Worm (Caenorhabditis elegans) whole organism, L1 larva: ENCODE measurements around the gene cld-1.

Experiments
- aha-1 ChIP-seq: fragments of 150-350 bp; optimal IDR thresholded peaks from 2 replicates; lab custom pipeline; 2014; ENCODE audit warnings: missing biosample characterization, missing genetic modification characterization
- ceh-90 ChIP-seq: sonication (generic microtip); optimal IDR thresholded peaks from 2 replicates; lab custom pipeline; 2016; ENCODE audit warnings: missing genetic modification characterization, missing compliant biosample characterization
- ces-1 ChIP-seq: fragments of 150-350 bp; optimal IDR thresholded peaks from 2 replicates; lab custom pipeline; 2014; ENCODE audit warnings: missing biosample characterization, missing genetic modification reagents, missing genetic modification characterization
- efl-1 ChIP-seq, 4 experiments: fragments of 150-350 bp; optimal IDR thresholded peaks in 3 of 4; peaks in 1 of 4; 1 replicate in 1 of 4; 2 replicates in 3 of 4; lab custom pipeline; 2014; ENCODE audit warnings: missing biosample characterization in 2 of 4, missing genetic modification characterization in 2 of 4, missing genetic modification reagents in 2 of 4
- elt-2 ChIP-seq: sonication (generic microtip); optimal IDR thresholded peaks from 2 replicates; lab custom pipeline; 2016; ENCODE audit warnings: missing genetic modification characterization, mild to moderate bottlenecking, inconsistent platforms, missing compliant biosample characterization, missing genetic modification reagents
- hpl-2 ChIP-seq: fragments of 150-350 bp; optimal IDR thresholded peaks from 2 replicates; lab custom pipeline; 2014; ENCODE audit warnings: missing biosample characterization, missing genetic modification reagents, missing genetic modification characterization
- lin-15B ChIP-seq: fragments of 150-350 bp; sonication (generic microtip); optimal IDR thresholded peaks from 3 replicates; lab custom pipeline; 2014; ENCODE audit warnings: missing biosample characterization, missing genetic modification characterization
- mdl-1 ChIP-seq, 2 experiments: fragments of 150-350 bp; optimal IDR thresholded peaks; 2 replicates each; lab custom pipeline; 2014 to 2017; ENCODE audit warnings: missing biosample characterization in 2 of 2, missing genetic modification characterization in 2 of 2, inconsistent platforms in 1 of 2
- nhr-71 ChIP-seq: sonication (generic microtip); optimal IDR thresholded peaks from 2 replicates; lab custom pipeline; 2016; ENCODE audit warnings: mild to moderate bottlenecking, missing genetic modification characterization, moderate library complexity, missing compliant biosample characterization
- skn-1 ChIP-seq: fragments of 150-350 bp; optimal IDR thresholded peaks from 2 replicates; lab custom pipeline; 2014; ENCODE audit warnings: missing biosample characterization, missing genetic modification characterization
- snpc-4 ChIP-seq: fragments of 150-350 bp; optimal IDR thresholded peaks from 2 replicates; lab custom pipeline; 2014; ENCODE audit warnings: missing biosample characterization, missing genetic modification characterization
- zag-1 ChIP-seq: fragments of 150-350 bp; optimal IDR thresholded peaks from 2 replicates; lab custom pipeline; 2014; ENCODE audit warnings: missing biosample characterization, missing genetic modification characterization
- ztf-11 ChIP-seq, 2 experiments: sonication (generic microtip); optimal IDR thresholded peaks; 2 replicates each; lab custom pipeline; 2016 to 2017; ENCODE audit warnings: missing genetic modification characterization in 2 of 2, missing biosample characterization in 1 of 2, missing compliant biosample characterization in 1 of 2

ce11 chrIV:12894996-12895395 lies 41.1 kb downstream of the cld-1 start, which contains the start of gene K08D8.11:
- TF ChIP-seq zag-1 (tag; lab: Kevin White, UChicago) (no peak), ces-1 (no peak), ztf-11 (tag; optimal IDR thresholded peaks at IDR 0.05; lab: Kevin White, UChicago) (no peak), aha-1 (tag; lab: Kevin White, UChicago) (no peak), snpc-4 (tag; lab: Kevin White, UChicago) (no peak), elt-2 (tag; lab: Kevin White, UChicago) (no peak), ceh-90 (tag; lab: Kevin White, UChicago) (no peak), mdl-1 (tag; optimal IDR thresholded peaks at IDR 0.05; lab: Kevin White, UChicago) (no peak), nhr-71 (tag; lab: Kevin White, UChicago) (no peak), hpl-2 (no peak), lin-15B (tag; lab: Kevin White, UChicago) (no peak), skn-1 (no peak), efl-1 (optimal IDR thresholded peaks at IDR 0.05; lab: Kevin White, UChicago) (no peak), efl-1 (GFP tag; optimal IDR thresholded peaks at IDR 0.05 in 1 of 2; lab: Kevin White, UChicago) (no peak)
